Worm (Caenorhabditis elegans): ENCODE data around the gene cest-1.1.

Gene cest-1.1

DNA sequence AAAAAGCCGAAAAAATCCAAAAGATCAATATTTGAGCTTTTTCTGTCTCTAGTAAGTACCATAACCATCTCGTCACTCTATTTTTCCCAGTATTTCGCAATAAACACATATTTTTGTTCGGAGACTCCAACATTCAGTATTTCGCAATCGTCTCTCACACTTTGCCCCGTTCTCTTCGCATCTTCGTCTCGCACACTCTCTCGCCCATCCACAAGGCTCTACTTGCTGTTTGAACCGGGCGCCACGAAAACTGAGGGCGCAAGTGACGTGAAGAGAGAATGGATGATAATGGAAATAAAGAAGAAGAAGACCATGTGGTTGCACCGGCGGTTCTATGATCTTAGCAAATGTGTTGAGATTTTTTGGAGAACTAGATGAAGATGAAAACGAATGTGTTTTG is 33.6 kb upstream of the cest-1.1 start (continued):
- TF ChIP-seq efl-1 (optimal IDR thresholded peaks at IDR 0.05) (peak; percentile 78 to 86), efl-1 (GFP tag; optimal IDR thresholded peaks at IDR 0.05 in 1 of 2) (peak; percentile 59 to 95), tbx-2 (tag; optimal IDR thresholded peaks at IDR 0.05) (peak; percentile 92), isw-1 (GFP tag; IDR thresholded peaks at IDR 0.05) (peak; percentile 84), unc-98 (GFP tag; IDR thresholded peaks at IDR 0.05) (peak; percentile 74), vab-15 (tag; optimal IDR thresholded peaks at IDR 0.05) (no peak), pax-3 (tag; optimal IDR thresholded peaks at IDR 0.05) (peak; percentile 92), snpc-4 (tag; optimal IDR thresholded peaks at IDR 0.05) (peak; percentile 87), nhr-90 (tag; optimal IDR thresholded peaks at IDR 0.05; ENCODE audit: poor library complexity) (peak; percentile 90), dpl-1 (GFP tag; optimal IDR thresholded peaks at IDR 0.05) (peak; percentile 54 to 66 (median 62)), nhr-77 (tag; optimal IDR thresholded peaks at IDR 0.05) (peak; percentile 93), nhr-76 (tag; optimal IDR thresholded peaks at IDR 0.05) (no peak), irx-1 (tag; optimal IDR thresholded peaks at IDR 0.05) (peak; percentile 85), lir-3 (tag; optimal IDR thresholded peaks at IDR 0.05; ENCODE audit: poor library complexity) (peak; percentile 79), mef-2 (tag; optimal IDR thresholded peaks at IDR 0.05) (peak; percentile 91), hlh-4 (tag; optimal IDR thresholded peaks at IDR 0.05) (no peak), elt-3 (tag; optimal IDR thresholded peaks at IDR 0.05) (peak in 3 of 6 experiments; percentile 56 to 92 (median 67)), elt-2 (tag; optimal IDR thresholded peaks at IDR 0.05) (peak; percentile 69), F16B12.6 (tag; optimal IDR thresholded peaks at IDR 0.05) (peak; percentile 21), C04F5.9 (tag; optimal IDR thresholded peaks at IDR 0.05) (peak; percentile 31), Y116A8C.19 (tag; optimal IDR thresholded peaks at IDR 0.05; ENCODE audit: borderline replicate concordance) (no peak), ets-5 (GFP tag; IDR thresholded peaks at IDR 0.05) (no peak), C34B4.2 (tag; optimal IDR thresholded peaks at IDR 0.05) (no peak), egl-13 (tag; optimal IDR thresholded peaks at IDR 0.05) (peak; percentile 68), mab-9 (GFP tag; IDR thresholded peaks at IDR 0.05) (peak; percentile 59; the same call in 1 of the 2 replicates), aha-1 (tag; optimal IDR thresholded peaks at IDR 0.05) (peak; percentile 66), pag-3 (tag; optimal IDR thresholded peaks at IDR 0.05; ENCODE audit: borderline replicate concordance, insufficient read depth) (no peak), egl-27 (tag; optimal IDR thresholded peaks at IDR 0.05) (peak; percentile 82 to 92), nhr-28 (tag; optimal IDR thresholded peaks at IDR 0.05) (peak; percentile 64), ces-1 (GFP tag; optimal IDR thresholded peaks at IDR 0.05) (no peak), ceh-82 (tag; optimal IDR thresholded peaks at IDR 0.05) (peak; percentile 84 to 93 (median 90)), snu-23 (GFP tag; optimal IDR thresholded peaks at IDR 0.05) (peak; percentile 97), grh-1 (GFP tag; IDR thresholded peaks at IDR 0.05) (peak; percentile 30; the same call in 1 of the 2 replicates), nhr-47 (tag; optimal IDR thresholded peaks at IDR 0.05) (peak; percentile 91), sup-37 (GFP tag; optimal IDR thresholded peaks at IDR 0.05) (peak; percentile 58), C16A3.4 (tag; optimal IDR thresholded peaks at IDR 0.05) (peak; percentile 91), nhr-84 (tag; optimal IDR thresholded peaks at IDR 0.05) (no peak), mdl-1 (tag; optimal IDR thresholded peaks at IDR 0.05) (peak in 1 of 2 experiments; percentile 96), nhr-19 (GFP tag; conservative IDR thresholded peaks at IDR 0.05) (peak; percentile 90), fkh-10 (GFP tag; optimal IDR thresholded peaks at IDR 0.05) (peak; percentile 0), nhr-20 (tag; optimal IDR thresholded peaks at IDR 0.05) (peak; percentile 97), ceh-63 (GFP tag; optimal IDR thresholded peaks at IDR 0.05) (no peak), zag-1 (tag; optimal IDR thresholded peaks at IDR 0.05) (no peak), hpl-2 (GFP tag; optimal IDR thresholded peaks at IDR 0.05) (peak; percentile 85), aly-2 (tag; optimal IDR thresholded peaks at IDR 0.05) (peak; percentile 71), zip-4 (GFP tag; optimal IDR thresholded peaks at IDR 0.05) (peak; percentile 100), pqm-1 (tag; optimal IDR thresholded peaks at IDR 0.05) (no peak)
